Fruit fly (Drosophila melanogaster): ENCODE measurements around the gene f.

The f gene

DNA sequence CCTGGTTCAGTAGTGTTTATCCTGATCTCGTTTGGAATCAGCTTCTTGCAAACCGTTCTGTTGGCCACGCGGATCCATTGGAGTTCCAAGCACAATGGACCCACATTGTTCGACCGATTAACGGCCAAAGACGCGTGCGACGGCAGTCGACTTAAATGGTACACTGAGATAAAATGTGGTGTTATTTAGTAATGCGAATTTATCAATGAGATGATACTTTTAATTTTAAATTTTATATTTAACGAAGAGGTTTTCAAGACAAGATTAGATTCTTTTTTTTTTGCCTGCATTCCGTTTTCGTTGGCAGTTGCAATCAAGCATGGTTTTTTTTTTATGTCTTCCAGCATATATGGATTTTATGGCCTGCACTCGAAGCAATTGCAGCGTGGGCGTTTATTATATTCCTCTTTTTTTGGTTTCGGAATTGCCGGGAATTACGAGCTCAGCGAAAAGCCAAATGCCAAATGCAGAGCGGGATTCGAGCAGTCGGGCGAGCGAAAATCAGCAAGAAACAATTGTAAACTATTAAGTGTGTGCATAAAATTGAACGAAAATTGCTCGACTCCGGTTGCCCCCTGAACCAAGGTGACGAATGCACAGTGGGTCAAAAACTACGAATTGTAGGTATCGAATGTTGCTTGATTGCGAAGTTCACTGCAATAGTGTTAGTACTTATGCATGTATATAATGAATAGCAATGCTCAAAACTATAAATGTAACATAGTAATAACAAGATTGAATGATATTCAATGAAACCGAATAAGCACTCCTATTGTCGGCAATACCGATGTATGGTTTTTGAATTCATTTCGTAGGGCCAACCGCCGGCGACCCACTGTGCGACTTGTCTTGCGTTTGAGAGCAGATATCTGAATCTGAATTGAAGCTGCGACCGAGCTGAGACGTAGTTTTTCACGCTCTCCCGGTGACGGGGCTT lies 66.4 kb downstream of the f start (continued):
- TF ChIP-seq nerfin-2 (GFP tag; IDR thresholded peaks at IDR 0.05; ENCODE audit: partially characterized antibody), result no peak
- TF ChIP-seq Opbp (GFP tag; IDR thresholded peaks at IDR 0.05; ENCODE audit: partially characterized antibody), result no peak
- TF ChIP-seq CG14441 (GFP tag; IDR thresholded peaks at IDR 0.05), result peak; percentile 49
- peak; percentile 61 for TF ChIP-seq caup (GFP tag; optimal IDR thresholded peaks at IDR 0.05; ENCODE audit: severe bottlenecking)
- TF ChIP-seq CG30403 (GFP tag; optimal IDR thresholded peaks at IDR 0.05), result peak; percentile 64
- TF ChIP-seq MTF-1 (GFP tag; optimal IDR thresholded peaks at IDR 0.05; ENCODE audit: borderline replicate concordance), result no peak
- TF ChIP-seq wek (GFP tag; optimal IDR thresholded peaks at IDR 0.05), result peak; percentile 49
- TF ChIP-seq schlank (tag; optimal IDR thresholded peaks at IDR 0.05), result peak; percentile 14
- peak; percentile 57; the same call in 2 of the 3 replicates for TF ChIP-seq CG7357 (GFP tag; IDR thresholded peaks at IDR 0.05)
- peak; percentile 61 for TF ChIP-seq vvl (GFP tag; IDR thresholded peaks at IDR 0.05)
- TF ChIP-seq sc (optimal IDR thresholded peaks at IDR 0.05), result no peak
- TF ChIP-seq sc (GFP tag; optimal IDR thresholded peaks at IDR 0.05), result peak; percentile 55
- TF ChIP-seq D19A (tag; optimal IDR thresholded peaks at IDR 0.05), result peak; percentile 48
- TF ChIP-seq fd64A (GFP tag; optimal IDR thresholded peaks at IDR 0.05), result peak; percentile 58
- TF ChIP-seq danr (GFP tag; IDR thresholded peaks at IDR 0.05), result peak; percentile 60
- TF ChIP-seq Adf1 (GFP tag; IDR thresholded peaks at IDR 0.05), result no peak; the same call in 1 of the 2 replicates
- peak; percentile 84 for TF ChIP-seq dysf (GFP tag; IDR thresholded peaks at IDR 0.05)
- TF ChIP-seq CG18599 (GFP tag; optimal IDR thresholded peaks at IDR 0.05), result peak; percentile 76
- peak; percentile 50 for TF ChIP-seq gcm (GFP tag; optimal IDR thresholded peaks at IDR 0.05)
- TF ChIP-seq cad (GFP tag; optimal IDR thresholded peaks at IDR 0.05), result no peak
- TF ChIP-seq Atf3 (GFP tag; optimal IDR thresholded peaks at IDR 0.05), result peak; percentile 31
- no peak for TF ChIP-seq CG3065 (GFP tag; optimal IDR thresholded peaks at IDR 0.05)
- TF ChIP-seq kni (GFP tag; optimal IDR thresholded peaks at IDR 0.05), result no peak
- TF ChIP-seq unpg (GFP tag; optimal IDR thresholded peaks at IDR 0.05), result peak; percentile 75
- TF ChIP-seq repo (GFP tag; optimal IDR thresholded peaks at IDR 0.05), result no peak
- no peak for TF ChIP-seq CG7963 (GFP tag; IDR thresholded peaks at IDR 0.05; ENCODE audit: partially characterized antibody)
- peak; percentile 2 for TF ChIP-seq CG18476 (GFP tag; optimal IDR thresholded peaks at IDR 0.05)
- TF ChIP-seq Trl (optimal IDR thresholded peaks at IDR 0.05), result no peak
- peak; percentile 66 for TF ChIP-seq Trl (GFP tag; optimal IDR thresholded peaks at IDR 0.05)
- peak; percentile 78 for TF ChIP-seq Rfx (GFP tag; IDR thresholded peaks at IDR 0.05)
- peak; percentile 47 for TF ChIP-seq nmo (GFP tag; optimal IDR thresholded peaks at IDR 0.05)
- peak; percentile 60 for TF ChIP-seq CG4282 (GFP tag; optimal IDR thresholded peaks at IDR 0.05)
- TF ChIP-seq Sin3A (optimal IDR thresholded peaks at IDR 0.05), result no peak
- TF ChIP-seq CG7987 (GFP tag; optimal IDR thresholded peaks at IDR 0.05), result no peak
- no peak for TF ChIP-seq D (optimal IDR thresholded peaks at IDR 0.05)
- TF ChIP-seq D (GFP tag; optimal IDR thresholded peaks at IDR 0.05), result peak; percentile 3
- peak; percentile 93 for TF ChIP-seq Med (GFP tag)
- TF ChIP-seq NC2α (GFP tag; optimal IDR thresholded peaks at IDR 0.05), result no peak
- TF ChIP-seq prd (optimal IDR thresholded peaks at IDR 0.05), result no peak
- peak; percentile 68 for TF ChIP-seq prd (GFP tag; IDR thresholded peaks at IDR 0.05)
- TF ChIP-seq CG17186 (GFP tag; optimal IDR thresholded peaks at IDR 0.05), result no peak
- TF ChIP-seq Deaf1 (tag; optimal IDR thresholded peaks at IDR 0.05), result peak; percentile 38
- TF ChIP-seq CG43689 (GFP tag; IDR thresholded peaks at IDR 0.05), result no peak
- peak; percentile 64 to 78 for TF ChIP-seq Hr51 (GFP tag; optimal IDR thresholded peaks at IDR 0.05)
- TF ChIP-seq Atf6 (GFP tag; IDR thresholded peaks at IDR 0.05), result peak; percentile 76
- TF ChIP-seq CG8281 (tag; optimal IDR thresholded peaks at IDR 0.05), result peak; percentile 22
- peak; percentile 43 for TF ChIP-seq CG13624 (GFP tag; optimal IDR thresholded peaks at IDR 0.05)
- no peak for TF ChIP-seq stwl (tag; optimal IDR thresholded peaks at IDR 0.05)
- TF ChIP-seq esg (GFP tag; conservative IDR thresholded peaks at IDR 0.05), result peak; percentile 55

Measured in whole organism, embryonic.